Fruit fly (Drosophila melanogaster) whole organism, larva: Measurements from ENCODE around the gene Sf3b1.

Experiments
- noc ChIP-seq: fragments of 200-800 bp; sonication (Bioruptor generic); optimal IDR thresholded peaks from 3 replicates; lab custom pipeline; 2019; ENCODE audit warnings: missing biosample characterization, mild to moderate bottlenecking, missing genetic modification characterization, moderate library complexity

Gene Sf3b1

DNA sequence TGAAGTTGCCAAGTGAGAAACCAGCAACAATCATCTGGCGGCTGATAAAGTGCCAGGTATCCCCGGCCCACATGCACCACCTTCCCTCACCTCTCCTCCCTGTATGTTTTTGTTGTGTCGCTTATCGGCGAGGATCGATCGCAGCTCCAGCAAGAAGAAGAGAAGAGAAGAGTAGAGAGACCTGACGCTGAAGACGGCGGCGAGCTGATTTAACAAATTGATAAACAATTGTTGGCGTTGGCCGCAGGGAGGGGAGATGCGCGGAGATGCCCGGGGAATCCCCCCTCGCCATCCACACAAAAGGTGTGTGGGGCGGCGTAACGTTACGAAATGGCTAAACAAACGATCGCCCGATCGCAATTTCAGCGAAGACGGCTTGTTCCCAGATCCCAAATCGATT lies 34.4 kb upstream of the Sf3b1 start:
- TF ChIP-seq noc, result no peak

DNA sequence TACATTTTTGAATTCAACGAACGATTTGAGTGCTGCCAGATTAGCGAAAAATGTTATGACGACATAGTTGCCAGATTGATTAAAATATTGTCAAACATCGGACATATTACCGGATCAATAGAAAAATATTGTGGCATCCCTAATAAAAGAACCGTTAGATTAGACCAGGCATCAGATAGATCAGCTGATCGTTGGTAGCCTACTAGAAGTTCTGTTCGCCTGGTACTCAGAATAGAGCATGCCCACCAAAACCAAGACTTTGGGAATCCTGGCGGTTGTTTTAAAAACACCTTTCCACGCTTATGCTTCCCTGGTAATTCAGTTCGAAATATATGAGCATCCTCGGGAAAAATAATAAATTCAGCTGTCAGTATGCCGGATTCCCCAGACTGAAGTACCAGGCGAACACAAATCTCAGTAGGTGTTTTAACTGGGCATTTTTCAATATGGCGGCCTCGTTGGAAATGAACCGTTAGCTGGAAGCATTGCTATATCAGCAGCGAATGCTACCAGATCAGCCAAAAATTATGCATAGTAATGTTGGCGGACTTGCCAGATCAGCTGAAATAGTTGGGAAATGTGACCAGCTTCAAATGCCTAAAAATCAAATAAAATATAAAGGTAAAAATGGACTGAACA lies 27.4 kb upstream of the Sf3b1 start:
- no peak for TF ChIP-seq noc

DNA sequence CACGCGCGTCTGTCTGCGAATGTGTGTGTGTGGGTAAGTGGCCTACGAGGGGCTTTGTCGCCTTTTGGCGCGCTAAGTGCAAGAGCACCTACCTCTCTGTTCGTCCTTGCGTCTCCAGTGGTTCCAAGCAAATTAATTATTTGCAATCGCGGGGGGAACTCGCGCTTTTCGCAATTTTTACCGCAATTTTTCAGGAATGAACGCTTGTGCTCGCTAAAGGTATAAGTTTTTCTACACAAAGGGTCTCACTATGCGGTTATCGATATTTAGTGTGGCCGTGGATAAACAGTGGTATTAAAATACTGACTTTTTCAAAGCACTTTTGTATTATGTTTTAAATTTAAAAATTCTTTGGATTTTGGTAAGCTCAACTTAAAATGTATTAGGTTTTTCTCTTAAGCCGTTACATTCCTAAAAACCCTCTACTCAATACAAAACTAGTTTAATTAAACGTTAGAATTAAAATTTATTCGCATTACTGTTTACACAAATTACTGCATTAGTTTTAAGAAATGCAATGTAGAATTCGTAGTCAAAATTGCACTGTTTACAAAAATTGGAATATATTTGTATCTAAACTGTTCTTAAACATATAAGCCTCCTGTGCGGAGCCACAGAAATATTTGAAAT lies 25.7 kb upstream of the Sf3b1 start, which contains the start of gene lwr:
Gene lwr (minus strand): TSS at position 243 of the 630 bp plus-strand sequence.
- no peak for TF ChIP-seq noc

DNA sequence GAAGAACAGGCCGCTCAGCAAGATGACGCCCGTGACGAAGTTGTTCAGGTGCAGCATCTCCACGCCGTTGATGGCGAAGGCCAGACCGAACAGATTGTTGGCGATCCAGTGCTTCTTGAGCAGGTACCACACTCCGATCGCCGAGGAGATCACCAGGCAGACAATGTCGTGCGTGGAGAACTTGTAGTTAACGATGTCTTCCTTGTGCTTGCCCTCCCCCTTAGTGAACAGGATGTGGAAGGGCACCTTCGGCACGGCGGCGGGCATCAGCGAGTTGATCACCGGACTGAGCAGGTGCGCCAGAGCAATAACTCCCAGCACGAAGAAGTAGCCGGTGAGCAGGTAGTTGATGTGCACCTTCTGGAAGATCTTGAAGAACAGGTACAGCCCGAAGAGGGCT lies 24.3 kb upstream of the Sf3b1 start:
- TF ChIP-seq noc, result no peak

DNA sequence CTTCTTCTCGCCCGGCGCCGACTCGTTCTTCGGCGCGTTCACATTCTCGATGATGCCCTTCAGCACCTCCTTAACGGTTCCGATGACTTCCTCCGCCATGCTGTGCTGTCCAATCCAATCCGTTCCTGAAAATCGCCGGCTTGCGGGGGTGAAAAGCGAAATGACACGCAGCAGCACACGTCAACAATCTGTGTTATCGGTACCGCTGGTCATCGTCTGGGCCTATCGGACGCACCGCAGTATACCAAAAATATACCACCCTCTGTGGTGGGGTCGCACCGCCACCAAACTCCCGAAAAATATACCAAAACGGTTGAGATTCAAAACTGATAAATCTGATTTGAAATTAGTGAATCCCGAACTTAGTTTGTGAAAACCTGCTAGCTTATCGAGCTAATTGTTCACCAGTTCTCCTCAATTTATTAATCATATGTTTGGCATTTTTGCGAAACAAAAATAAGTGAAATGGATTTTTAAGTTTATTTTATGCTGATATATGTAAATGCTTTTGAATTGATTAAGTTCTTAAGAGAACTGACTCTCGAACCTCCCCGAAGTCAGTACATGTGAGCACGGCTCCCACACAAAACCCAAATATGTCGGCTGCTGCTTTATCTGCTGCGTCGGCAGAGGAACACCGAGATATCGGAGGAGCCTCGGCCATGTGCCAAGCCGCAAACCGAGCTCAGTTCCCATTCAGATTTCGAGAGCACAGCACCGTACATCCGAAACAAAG lies 23.5 kb upstream of the Sf3b1 start, which contains the start of the genes Spp and nAChRbeta3:
Gene Spp (minus strand): TSS at position 210 of the 736 bp plus-strand sequence.
Gene nAChRbeta3 (plus strand): TSS at position 686 of the 736 bp plus-strand sequence.
- no peak for TF ChIP-seq noc

DNA sequence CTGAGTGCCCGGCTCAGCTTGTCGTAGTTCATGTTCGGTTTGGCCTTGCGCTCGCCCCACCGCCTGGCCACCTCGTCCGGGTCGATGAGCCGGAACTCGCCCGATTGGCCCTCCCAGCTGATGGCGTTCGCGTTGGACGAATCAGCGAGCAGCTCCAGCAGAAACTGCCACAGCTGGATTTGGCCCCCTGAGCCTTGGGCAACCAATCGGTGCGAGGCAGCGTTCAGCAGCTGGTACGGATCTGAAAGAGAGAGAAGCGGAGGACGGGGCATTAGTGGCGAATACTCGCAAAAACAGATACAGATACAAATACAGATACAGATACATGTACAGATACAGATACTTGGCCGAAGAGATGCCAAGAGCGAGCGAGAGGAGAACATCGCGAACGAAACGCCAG lies 20.2 kb upstream of the Sf3b1 start:
- TF ChIP-seq noc, result no peak

DNA sequence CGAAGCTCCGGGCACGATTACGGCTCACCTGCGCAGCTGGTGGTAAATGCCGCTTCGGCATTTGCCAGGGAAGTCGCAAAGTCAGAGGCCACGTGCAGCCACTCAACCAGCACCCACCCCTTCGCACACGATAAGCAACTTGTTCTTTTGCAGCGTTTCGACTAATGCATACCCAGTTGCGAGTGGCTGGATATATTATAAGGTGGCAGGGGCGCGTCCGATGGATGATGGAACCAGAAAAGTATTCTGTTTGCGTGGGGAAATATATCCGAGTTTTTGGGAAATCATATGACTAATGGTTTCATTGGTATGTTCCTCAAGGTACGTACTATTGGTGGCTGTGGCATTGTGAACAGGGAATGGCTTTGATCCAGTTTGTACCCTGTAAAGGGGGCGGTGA lies 18.5 kb upstream of the Sf3b1 start:
- no peak for TF ChIP-seq noc

DNA sequence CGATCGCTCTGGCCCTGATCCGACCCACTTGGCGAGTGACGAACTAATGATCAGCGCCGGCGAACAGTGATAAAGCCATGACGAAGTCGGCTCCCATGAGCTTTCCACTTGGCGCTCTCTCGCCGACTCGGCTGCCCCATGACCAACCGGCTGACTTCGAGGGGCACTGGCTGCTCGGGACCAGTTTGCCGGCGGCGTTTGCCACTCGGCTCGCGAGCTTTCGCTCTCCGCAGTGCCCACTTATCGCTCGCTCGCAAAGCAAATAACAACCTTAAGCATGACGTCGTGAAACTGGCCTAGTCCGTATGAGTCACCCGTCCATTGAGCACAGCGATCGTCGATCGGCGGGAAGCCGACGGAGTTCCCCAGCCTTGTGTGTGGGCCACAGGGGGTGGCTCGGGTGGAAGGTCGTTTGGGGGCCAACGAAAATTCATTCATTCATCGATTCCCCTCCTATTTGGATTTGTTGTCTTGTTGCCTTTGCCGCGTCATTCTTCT lies 15.7 kb upstream of the Sf3b1 start, which contains the start of gene Ets21C:
Gene Ets21C (minus strand): TSS at position 492 of the 498 bp plus-strand sequence.
- TF ChIP-seq noc, result no peak

DNA sequence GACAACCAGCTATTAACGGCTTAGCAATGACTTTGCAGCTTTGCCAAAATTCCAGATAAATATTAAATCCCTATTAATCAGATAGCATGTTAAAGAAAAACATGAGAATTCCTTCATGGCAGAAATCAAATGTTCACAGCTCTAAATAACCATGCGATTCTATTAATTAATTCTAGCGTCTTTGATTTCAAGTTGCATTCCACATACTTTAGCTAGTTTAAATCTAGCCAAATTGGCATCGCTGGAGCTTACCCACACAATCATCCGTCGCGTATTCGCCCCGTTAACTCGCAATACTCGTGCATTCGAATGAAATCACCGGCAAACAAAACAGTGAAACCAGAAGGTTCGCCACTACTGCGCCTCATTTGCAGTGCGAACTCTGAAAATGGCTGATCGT lies 8.8 kb upstream of the Sf3b1 start, which contains the start of gene Tspo:
Gene Tspo (plus strand): TSS at position 302 of the 400 bp plus-strand sequence.
- TF ChIP-seq noc, result peak; percentile 11

DNA sequence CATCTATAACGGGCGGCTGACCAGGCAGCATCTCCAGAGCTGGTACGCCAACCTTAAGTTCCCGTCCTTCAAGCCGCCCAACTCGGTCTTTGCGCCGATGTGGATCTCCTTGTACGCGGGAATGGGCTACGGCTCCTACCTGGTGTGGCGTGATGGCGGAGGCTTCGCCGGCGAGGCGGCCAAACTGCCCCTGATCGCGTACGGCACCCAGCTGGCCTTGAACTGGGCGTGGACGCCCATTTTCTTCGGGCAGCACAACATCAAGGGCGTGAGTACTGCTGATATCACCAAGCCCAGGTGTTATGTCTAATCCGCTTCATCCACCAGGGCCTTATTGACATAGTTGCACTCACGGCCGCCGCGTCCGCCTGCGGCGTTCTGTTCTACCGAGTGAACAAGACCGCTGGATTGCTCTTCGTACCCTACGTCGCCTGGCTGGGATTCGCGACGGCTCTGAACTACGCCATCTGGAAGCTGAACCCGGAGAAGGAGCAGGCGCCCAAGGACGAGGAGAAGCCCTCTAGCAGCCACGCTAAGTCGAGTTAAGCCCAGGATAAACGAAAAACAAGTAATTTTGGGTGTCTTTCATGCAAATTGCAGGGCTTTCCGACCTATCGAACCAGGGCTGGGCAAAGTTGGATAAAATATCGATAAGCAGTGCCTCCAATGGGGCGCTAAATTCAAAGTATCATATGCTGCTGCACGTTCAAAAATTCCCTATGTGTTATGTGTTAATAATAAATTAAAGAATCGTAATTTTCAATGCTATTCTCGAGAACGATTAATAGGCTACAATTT lies 8.2 kb upstream of the Sf3b1 start, which contains the start of gene rempA:
Gene rempA (minus strand): TSS at position 541 of the 798 bp plus-strand sequence.
- TF ChIP-seq noc, result no peak

DNA sequence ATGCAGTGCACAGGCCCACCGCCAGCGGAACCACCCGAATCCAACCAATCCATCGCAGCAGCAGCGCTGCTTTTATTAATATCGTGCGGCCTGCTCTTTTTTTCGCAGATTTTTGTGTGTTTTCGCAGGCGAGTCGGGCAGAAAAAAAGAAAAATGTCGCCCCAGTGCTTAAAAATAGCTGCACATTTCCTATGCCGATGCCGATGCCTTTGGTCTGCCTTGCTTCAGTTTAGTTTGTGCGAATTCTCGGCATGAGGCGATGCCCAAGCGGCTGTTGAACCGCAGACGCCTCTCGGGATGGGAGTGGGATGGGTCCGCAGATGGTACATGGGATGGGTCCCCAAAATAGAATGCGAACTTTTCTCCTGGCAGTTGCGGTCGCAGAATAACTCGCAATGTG lies 4.8 kb upstream of the Sf3b1 start:
- TF ChIP-seq noc, result no peak

DNA sequence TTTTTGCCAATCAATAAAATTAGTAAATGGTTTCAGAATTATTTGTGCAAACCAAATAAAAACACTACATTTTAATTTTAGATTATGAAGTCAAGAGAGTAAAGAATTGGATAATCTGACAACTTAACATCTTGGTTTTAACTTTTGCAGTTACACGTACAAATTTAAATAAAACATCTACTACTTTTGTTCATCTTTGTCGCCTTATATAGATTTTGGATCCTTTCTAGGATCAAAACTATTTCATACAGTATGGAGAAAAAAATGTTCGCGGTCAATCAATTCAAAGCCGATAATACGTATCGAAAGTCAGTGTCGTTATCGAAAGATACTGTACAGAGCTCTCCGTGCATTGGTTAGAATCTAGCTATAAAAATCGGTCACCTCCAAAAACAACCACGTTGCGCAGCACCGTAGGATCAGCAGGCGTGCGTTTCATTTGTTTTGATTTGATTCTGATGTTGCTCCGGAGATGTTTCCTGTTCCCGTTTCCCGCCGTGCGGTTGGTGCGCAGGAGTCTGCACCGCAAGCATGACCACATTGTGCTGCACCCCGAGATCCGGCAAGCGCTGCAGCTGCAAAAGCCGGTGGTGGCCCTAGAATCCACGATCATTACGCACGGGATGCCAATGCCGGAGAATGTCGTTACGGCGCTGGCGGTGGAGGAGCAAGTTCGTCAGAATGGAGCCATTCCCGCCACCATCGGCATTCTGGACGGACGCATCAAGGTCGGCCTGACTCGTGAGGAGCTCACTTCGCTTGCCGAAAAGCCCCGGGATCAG lies 4.2 kb upstream of the Sf3b1 start, which contains the start of the genes uncNacbeta and CG2794:
Gene uncNacbeta (minus strand): TSS at position 51 of the 782 bp plus-strand sequence.
Gene CG2794 (plus strand): TSS at position 395 of the 782 bp plus-strand sequence.
- TF ChIP-seq noc, result no peak

DNA sequence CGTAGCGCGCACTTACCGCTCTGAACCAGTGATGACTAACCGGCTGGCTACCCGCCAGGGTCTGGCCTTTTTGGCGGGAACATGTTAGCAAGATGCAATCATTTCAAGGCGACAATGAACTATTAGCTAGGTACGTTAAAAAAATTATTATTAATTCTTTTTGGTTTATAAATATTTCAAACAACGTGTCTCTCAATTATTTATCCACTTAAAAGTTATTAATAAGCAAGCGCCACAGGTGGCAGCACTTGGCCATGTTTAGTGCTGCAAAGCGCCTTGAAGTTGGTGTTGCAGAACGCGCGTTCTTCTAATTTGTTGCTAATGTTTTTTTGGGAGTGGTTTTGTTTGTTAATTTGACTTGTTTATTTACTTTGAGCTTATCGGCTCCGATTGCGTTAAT lies 6.1 kb downstream of the Sf3b1 start, which contains the start of the genes Ipk2 and cold:
Gene Ipk2 (minus strand): TSS at position 39 of the 400 bp plus-strand sequence.
Gene cold (plus strand): TSS at position 66 of the 400 bp plus-strand sequence.
- TF ChIP-seq noc, result peak; percentile 84

DNA sequence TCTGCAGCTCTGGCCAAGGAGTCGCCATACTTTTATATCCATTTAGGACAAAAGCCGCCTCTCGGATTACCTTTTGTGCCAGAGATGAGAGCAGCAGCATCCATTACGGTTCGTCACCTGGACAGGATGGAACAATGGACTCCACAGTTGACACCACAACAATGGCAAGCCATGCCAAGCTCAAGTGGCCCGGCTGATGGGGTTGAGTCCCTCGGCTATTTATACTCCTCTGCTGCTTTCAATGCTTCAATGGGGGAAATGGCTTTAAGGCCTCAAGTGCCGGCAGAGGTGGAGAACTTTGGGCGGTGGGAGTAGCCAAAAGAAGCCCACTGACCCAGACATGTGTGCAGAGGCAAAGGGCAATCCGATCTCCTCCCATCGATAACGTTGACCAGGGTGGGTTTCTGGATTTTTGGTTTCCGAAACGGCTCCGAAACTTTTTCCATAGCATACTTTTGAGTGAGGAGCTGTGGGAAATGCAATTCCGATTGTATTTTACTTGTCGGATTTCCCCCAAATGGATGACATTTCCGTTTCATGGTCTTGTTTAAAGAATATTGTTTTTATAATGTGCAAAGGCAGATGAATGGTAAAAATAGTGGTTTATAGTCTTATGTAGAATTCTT lies 8.5 kb downstream of the Sf3b1 start, which contains the start of gene Ptth:
Gene Ptth (minus strand): TSS at position 338 of the 626 bp plus-strand sequence.
- no peak for TF ChIP-seq noc
